Fruit fly (Drosophila melanogaster): ENCODE results near the gene prage.

DNA sequence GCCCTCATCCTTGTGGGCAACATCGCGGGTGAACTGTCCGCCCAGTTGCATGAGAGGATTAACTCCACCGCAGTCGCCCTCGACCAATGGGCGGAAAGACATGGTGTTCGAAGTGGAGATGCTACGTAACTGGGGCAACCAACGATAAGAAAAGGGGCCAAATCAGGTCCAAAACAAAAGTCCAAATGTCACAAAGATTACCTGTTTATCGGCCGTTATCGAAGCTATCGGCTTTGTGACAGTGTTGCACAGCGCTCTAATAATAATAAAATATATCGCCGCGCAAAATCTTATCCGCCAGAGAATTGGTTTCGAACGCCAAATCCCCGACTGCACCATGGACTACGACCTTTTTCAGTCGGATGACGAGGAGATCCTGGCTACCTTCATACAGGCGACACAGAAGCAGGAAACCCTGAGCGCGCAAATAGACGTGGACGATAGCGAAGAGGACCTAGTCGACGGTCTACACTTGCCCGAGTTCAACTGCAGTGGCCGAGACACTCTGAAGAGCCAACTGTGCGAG lies 95.1 kb downstream of the prage start, which contains the start of the genes CG14803 and Pex5:
- TF ChIP-seq pan (optimal IDR thresholded peaks at IDR 0.05) (no peak), jim (GFP tag; optimal IDR thresholded peaks at IDR 0.05) (no peak), woc (GFP tag; optimal IDR thresholded peaks at IDR 0.05) (no peak), CrebA (GFP tag; optimal IDR thresholded peaks at IDR 0.05; ENCODE audit: borderline replicate concordance) (no peak), br (GFP tag; optimal IDR thresholded peaks at IDR 0.05) (no peak), Vsx2 (GFP tag; optimal IDR thresholded peaks at IDR 0.05; ENCODE audit: partially characterized antibody) (no peak), OdsH (GFP tag; optimal IDR thresholded peaks at IDR 0.05) (no peak), dl (GFP tag; optimal IDR thresholded peaks at IDR 0.05; ENCODE audit: insufficient read depth in 1 of 2, partially characterized antibody in 2 of 2) (no peak), lola (GFP tag; optimal IDR thresholded peaks at IDR 0.05) (no peak), GATAd (GFP tag; optimal IDR thresholded peaks at IDR 0.05) (no peak), Abd-B (GFP tag; optimal IDR thresholded peaks at IDR 0.05) (no peak), Rel (GFP tag; optimal IDR thresholded peaks at IDR 0.05) (no peak), Rel (tag; optimal IDR thresholded peaks at IDR 0.05) (peak; percentile 37)
